Worm (Caenorhabditis elegans): ENCODE results near the gene lips-1.

ce11 chrX:12466769-12467168 is 25.8 kb upstream of the lips-1 start, which contains the start of gene cdf-2:
- no peak for TF ChIP-seq dpl-1 (GFP tag; optimal IDR thresholded peaks at IDR 0.05)
- no peak for TF ChIP-seq zfh-2 (GFP tag; conservative IDR thresholded peaks at IDR 0.05)

All from whole organism, young adult.